Fruit fly (Drosophila melanogaster): ENCODE data around the gene CG10428.

Gene CG10428

DNA sequence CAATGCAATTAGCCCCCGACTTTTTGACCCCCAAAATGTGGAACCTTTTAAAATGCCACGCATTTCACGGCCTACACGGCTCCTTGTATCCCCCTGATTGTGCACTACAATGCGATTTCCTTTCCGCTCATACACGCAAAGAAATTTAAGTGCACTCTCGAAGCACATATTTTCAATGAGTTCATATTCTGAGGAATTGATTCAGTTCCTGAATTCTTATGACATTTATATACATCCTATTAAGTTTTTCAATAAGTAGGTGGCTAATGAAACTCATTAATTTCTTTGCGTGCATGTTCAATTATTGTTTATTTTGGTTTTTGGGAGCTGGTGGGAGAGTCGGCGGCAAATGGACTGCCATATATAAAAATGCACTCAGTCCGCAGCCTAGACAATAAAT lies 49.4 kb upstream of the CG10428 start (continued):
- no peak for TF ChIP-seq Dp (GFP tag; optimal IDR thresholded peaks at IDR 0.05)
- TF ChIP-seq fru (optimal IDR thresholded peaks at IDR 0.05), result no peak
- TF ChIP-seq lab (GFP tag; optimal IDR thresholded peaks at IDR 0.05), result no peak
- peak; percentile 53 for TF ChIP-seq E2f1 (GFP tag; IDR thresholded peaks at IDR 0.05)
- peak; percentile 29 for TF ChIP-seq pb (GFP tag; optimal IDR thresholded peaks at IDR 0.05)
- peak; percentile 73 for TF ChIP-seq ATbp (GFP tag; optimal IDR thresholded peaks at IDR 0.05)
- no peak for TF ChIP-seq Trl (optimal IDR thresholded peaks at IDR 0.05)
- TF ChIP-seq Trl (GFP tag; optimal IDR thresholded peaks at IDR 0.05), result peak; percentile 50
- peak; percentile 53 for TF ChIP-seq Vsx1 (GFP tag; optimal IDR thresholded peaks at IDR 0.05)
- peak; percentile 22 for TF ChIP-seq CG8290 (GFP tag; optimal IDR thresholded peaks at IDR 0.05)
- peak in 1 of 2 experiments; percentile 14 for TF ChIP-seq CG8290 (tag; optimal IDR thresholded peaks at IDR 0.05)
- peak; percentile 80 for TF ChIP-seq CG15601 (tag; optimal IDR thresholded peaks at IDR 0.05)
- TF ChIP-seq Stat92E (GFP tag; optimal IDR thresholded peaks at IDR 0.05), result peak in 1 of 3 experiments; percentile 42
- TF ChIP-seq CG4707 (GFP tag; optimal IDR thresholded peaks at IDR 0.05), result peak; percentile 71
- TF ChIP-seq cg (GFP tag; optimal IDR thresholded peaks at IDR 0.05), result no peak
- no peak for TF ChIP-seq usp (GFP tag; optimal IDR thresholded peaks at IDR 0.05)
- TF ChIP-seq ase (GFP tag; IDR thresholded peaks at IDR 0.05), result peak; percentile 5; the same call in 1 of the 3 replicates
- no peak for TF ChIP-seq CG10274 (GFP tag; optimal IDR thresholded peaks at IDR 0.05)
- no peak for TF ChIP-seq cwo (GFP tag; optimal IDR thresholded peaks at IDR 0.05)
- peak; percentile 13 for TF ChIP-seq cato (GFP tag; optimal IDR thresholded peaks at IDR 0.05; ENCODE audit: borderline replicate concordance)
- peak; percentile 3 for TF ChIP-seq CHES-1-like (GFP tag; optimal IDR thresholded peaks at IDR 0.05)
- peak; percentile 59 for TF ChIP-seq Hr3 (GFP tag; optimal IDR thresholded peaks at IDR 0.05)
- no peak for TF ChIP-seq CG18619 (GFP tag; optimal IDR thresholded peaks at IDR 0.05)
- TF ChIP-seq sqz (GFP tag; optimal IDR thresholded peaks at IDR 0.05), result no peak
- no peak for TF ChIP-seq prd (optimal IDR thresholded peaks at IDR 0.05)
- TF ChIP-seq prd (GFP tag; IDR thresholded peaks at IDR 0.05), result peak; percentile 79
- no peak for TF ChIP-seq CG14441 (GFP tag; IDR thresholded peaks at IDR 0.05)
- peak; percentile 28; the same call in 1 of the 2 replicates for TF ChIP-seq Ada2b (GFP tag; IDR thresholded peaks at IDR 0.05)
- TF ChIP-seq CG16813 (GFP tag; IDR thresholded peaks at IDR 0.05; ENCODE audit: partially characterized antibody), result no peak
- TF ChIP-seq CG4360 (GFP tag; IDR thresholded peaks at IDR 0.05), result 0 out of 2 replicates have a peak, but pooled peaks have one; percentile 19
- peak in 1 of 2 experiments; percentile 57 for TF ChIP-seq Eip74EF (GFP tag; optimal IDR thresholded peaks at IDR 0.05)
- no peak for TF ChIP-seq CG12744 (GFP tag; optimal IDR thresholded peaks at IDR 0.05)
- no peak for TF ChIP-seq bigmax (GFP tag; optimal IDR thresholded peaks at IDR 0.05)
- TF ChIP-seq CG11560 (tag; IDR thresholded peaks at IDR 0.05), result no peak
- TF ChIP-seq gce (GFP tag; IDR thresholded peaks at IDR 0.05), result peak; percentile 36; the same call in 2 of the 3 replicates
- peak; percentile 49 for TF ChIP-seq CG6813 (GFP tag; optimal IDR thresholded peaks at IDR 0.05)
- TF ChIP-seq ap (GFP tag; IDR thresholded peaks at IDR 0.05), result 0 out of 2 replicates have a peak, but pooled peaks have one; percentile 26
- peak in 1 of 2 experiments; percentile 65 for TF ChIP-seq eve (GFP tag; optimal IDR thresholded peaks at IDR 0.05)
- no peak for TF ChIP-seq Doc3 (GFP tag; IDR thresholded peaks at IDR 0.05; ENCODE audit: partially characterized antibody)
- peak; percentile 56 for TF ChIP-seq CG11398 (GFP tag; optimal IDR thresholded peaks at IDR 0.05)
- peak; percentile 72 for TF ChIP-seq CG4820 (GFP tag; optimal IDR thresholded peaks at IDR 0.05)
- no peak for TF ChIP-seq CG17186 (GFP tag; optimal IDR thresholded peaks at IDR 0.05)
- TF ChIP-seq CG6175 (GFP tag; IDR thresholded peaks at IDR 0.05), result no peak
- TF ChIP-seq Nf-YB (GFP tag; optimal IDR thresholded peaks at IDR 0.05), result peak; percentile 61
- peak; percentile 55 for TF ChIP-seq CG17568 (GFP tag; optimal IDR thresholded peaks at IDR 0.05)
- peak; percentile 59 for TF ChIP-seq CG10366 (GFP tag; IDR thresholded peaks at IDR 0.05)
- TF ChIP-seq CG15514 (GFP tag; optimal IDR thresholded peaks at IDR 0.05), result no peak
- no peak for TF ChIP-seq Adf1 (GFP tag; IDR thresholded peaks at IDR 0.05)
- peak; percentile 53; the same call in 1 of the 3 replicates for TF ChIP-seq dysf (GFP tag; IDR thresholded peaks at IDR 0.05)
- peak; percentile 52 for TF ChIP-seq dan (GFP tag; IDR thresholded peaks at IDR 0.05)
- TF ChIP-seq CG9797 (GFP tag; optimal IDR thresholded peaks at IDR 0.05), result no peak
